Fruit fly (Drosophila melanogaster): ENCODE data around the gene CG10616.

The CG10616 gene

DNA sequence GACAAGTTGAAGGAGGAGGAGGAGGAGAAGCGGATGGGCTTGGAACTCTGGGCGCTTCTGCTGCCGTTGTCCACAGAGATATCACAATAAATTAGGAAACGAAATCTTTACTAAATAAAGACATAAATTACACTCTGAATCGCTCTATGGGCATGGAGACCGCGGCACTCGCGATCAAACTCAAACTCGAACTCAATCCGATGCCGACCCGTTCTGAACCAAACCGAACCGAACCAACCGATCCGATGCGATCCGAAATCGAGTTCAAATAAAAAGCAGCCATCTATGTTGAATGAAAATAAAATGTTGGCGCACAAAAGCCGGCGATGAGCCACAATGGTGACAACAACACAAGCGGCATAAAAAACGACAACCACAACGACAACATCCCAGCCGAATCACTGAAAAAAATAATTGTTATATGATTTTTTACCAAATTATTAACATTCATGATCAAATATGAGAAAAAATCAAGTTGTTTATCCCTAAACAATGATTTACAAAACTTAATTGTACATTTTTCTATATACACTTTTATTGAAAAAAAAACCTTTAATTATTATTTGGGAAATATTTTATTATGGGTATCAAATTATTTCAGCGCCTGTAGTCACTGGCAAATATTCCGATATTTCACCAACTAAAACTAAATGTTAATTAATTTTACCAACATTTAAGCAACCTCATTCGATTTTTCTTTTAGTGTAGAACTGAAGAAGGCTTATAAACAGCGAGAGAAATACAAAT, 14.4 kb upstream of the CG10616 start (continued):
- TF ChIP-seq CG18476 (GFP tag; optimal IDR thresholded peaks at IDR 0.05) (peak; percentile 75), psq (GFP tag; optimal IDR thresholded peaks at IDR 0.05) (peak; percentile 41), sim (GFP tag; IDR thresholded peaks at IDR 0.05) (peak; percentile 47; the same call in 1 of the 2 replicates), gce (GFP tag; IDR thresholded peaks at IDR 0.05) (no peak), Sry-δ (GFP tag; optimal IDR thresholded peaks at IDR 0.05) (no peak), pb (GFP tag; optimal IDR thresholded peaks at IDR 0.05) (no peak), hkb (optimal IDR thresholded peaks at IDR 0.05) (no peak), hkb (GFP tag; IDR thresholded peaks at IDR 0.05) (peak; percentile 64), ase (GFP tag; IDR thresholded peaks at IDR 0.05) (peak; percentile 24; the same call in 1 of the 3 replicates), CG15011 (GFP tag; optimal IDR thresholded peaks at IDR 0.05) (peak; percentile 68), ac (GFP tag; optimal IDR thresholded peaks at IDR 0.05) (peak; percentile 53), CG16813 (GFP tag; IDR thresholded peaks at IDR 0.05; ENCODE audit: partially characterized antibody) (no peak), CG4282 (GFP tag; optimal IDR thresholded peaks at IDR 0.05) (no peak), Ada2b (GFP tag; IDR thresholded peaks at IDR 0.05) (no peak), mld (GFP tag; IDR thresholded peaks at IDR 0.05; ENCODE audit: partially characterized antibody) (no peak), E2f2 (GFP tag; IDR thresholded peaks at IDR 0.05) (peak; percentile 11; the same call in 1 of the 2 replicates), CG12942 (GFP tag; optimal IDR thresholded peaks at IDR 0.05) (peak; percentile 58), Elba2 (GFP tag; optimal IDR thresholded peaks at IDR 0.05) (no peak), CG31441 (GFP tag; IDR thresholded peaks at IDR 0.05) (peak; percentile 98), toy (GFP tag; IDR thresholded peaks at IDR 0.05) (no peak), HmgD (GFP tag; optimal IDR thresholded peaks at IDR 0.05) (no peak), Mrtf (GFP tag; IDR thresholded peaks at IDR 0.05) (no peak; the same call in 2 of the 3 replicates), ro (GFP tag; IDR thresholded peaks at IDR 0.05) (no peak), hbn (GFP tag; IDR thresholded peaks at IDR 0.05; ENCODE audit: partially characterized antibody) (no peak), CG12299 (tag; optimal IDR thresholded peaks at IDR 0.05) (peak; percentile 21), disco-r (GFP tag; optimal IDR thresholded peaks at IDR 0.05) (peak; percentile 21), HHEX (GFP tag; optimal IDR thresholded peaks at IDR 0.05) (peak; percentile 68), Abd-B (GFP tag; optimal IDR thresholded peaks at IDR 0.05) (peak; percentile 76), ATbp (GFP tag; optimal IDR thresholded peaks at IDR 0.05) (peak; percentile 64), CG7271 (tag; optimal IDR thresholded peaks at IDR 0.05) (peak; percentile 59), nerfin-1 (tag; optimal IDR thresholded peaks at IDR 0.05) (peak; percentile 88), CG3281 (GFP tag; optimal IDR thresholded peaks at IDR 0.05) (no peak), CG11456 (GFP tag; IDR thresholded peaks at IDR 0.05) (no peak), TFAM (GFP tag; optimal IDR thresholded peaks at IDR 0.05) (no peak), abd-A (tag; optimal IDR thresholded peaks at IDR 0.05) (no peak), onecut (GFP tag; IDR thresholded peaks at IDR 0.05) (peak; percentile 36; the same call in 1 of the 2 replicates), CG17186 (GFP tag; optimal IDR thresholded peaks at IDR 0.05) (peak; percentile 23), HLHmδ (GFP tag; optimal IDR thresholded peaks at IDR 0.05) (no peak), tap (tag; optimal IDR thresholded peaks at IDR 0.05) (peak; percentile 71), bowl (GFP tag; IDR thresholded peaks at IDR 0.05) (no peak), CG4730 (GFP tag; IDR thresholded peaks at IDR 0.05) (peak; percentile 32; the same call in 1 of the 2 replicates), CG8944 (GFP tag; optimal IDR thresholded peaks at IDR 0.05) (peak; percentile 14), CG10543 (GFP tag; optimal IDR thresholded peaks at IDR 0.05) (no peak), Sin3A (optimal IDR thresholded peaks at IDR 0.05) (no peak), z (GFP tag; IDR thresholded peaks at IDR 0.05) (peak; percentile 62; the same call in 1 of the 3 replicates), Ets97D (GFP tag; optimal IDR thresholded peaks at IDR 0.05) (no peak), E2f1 (GFP tag; IDR thresholded peaks at IDR 0.05) (peak; percentile 39; the same call in 1 of the 2 replicates), hth (optimal IDR thresholded peaks at IDR 0.05) (no peak), grau (tag; optimal IDR thresholded peaks at IDR 0.05) (peak; percentile 84), CG10274 (GFP tag; optimal IDR thresholded peaks at IDR 0.05) (peak; percentile 25), slou (GFP tag; optimal IDR thresholded peaks at IDR 0.05) (no peak)
